Fruit fly (Drosophila melanogaster) whole organism, prepupa: ENCODE measurements around the gene CG10654.
A peak's percentile ranks its signal among the peaks of the same experiment; 100 is the strongest.

Experiments used
- CG10669 ChIP-seq: fragments of 200-800 bp; sonication (Bioruptor generic); optimal IDR thresholded peaks from 3 replicates; lab custom pipeline; 2018; ENCODE audit warnings: missing biosample characterization, mild to moderate bottlenecking, missing genetic modification characterization, moderate library complexity
- CG11762 ChIP-seq: fragments of 200-800 bp; sonication (Bioruptor generic); optimal IDR thresholded peaks from 3 replicates; lab custom pipeline; 2016; ENCODE audit warnings: missing biosample characterization, missing genetic modification characterization; ENCODE audit not compliant: insufficient read depth
- CG11902 ChIP-seq: fragments of 200-800 bp; sonication (Bioruptor generic); optimal IDR thresholded peaks from 3 replicates; lab custom pipeline; 2016; ENCODE audit warnings: missing biosample characterization, missing genetic modification characterization
- CG15336 ChIP-seq: fragments of 200-800 bp; sonication (Bioruptor generic); IDR thresholded peaks from 2 replicates; pipeline ENCODE4 v1.3.6; 2022; ENCODE audit warnings: missing biosample characterization, missing genetic modification characterization
- CG1621 ChIP-seq: fragments of 200-800 bp; sonication (Bioruptor generic); optimal IDR thresholded peaks from 3 replicates; lab custom pipeline; 2018; ENCODE audit warnings: missing biosample characterization, mild to moderate bottlenecking, missing genetic modification characterization
- CG16779 ChIP-seq: fragments of 200-800 bp; sonication (Bioruptor generic); optimal IDR thresholded peaks from 3 replicates; lab custom pipeline; 2017; ENCODE audit warnings: missing biosample characterization, mild to moderate bottlenecking, missing genetic modification characterization
- CG3032 ChIP-seq: fragments of 200-800 bp; optimal IDR thresholded peaks from 2 replicates; lab custom pipeline; 2019; ENCODE audit warnings: missing biosample characterization, mild to moderate bottlenecking, missing genetic modification characterization, moderate library complexity
- CG31627 ChIP-seq: fragments of 200-800 bp; sonication (Bioruptor generic); optimal IDR thresholded peaks from 3 replicates; lab custom pipeline; 2016; ENCODE audit warnings: missing biosample characterization, missing genetic modification characterization
- CG32006 ChIP-seq: fragments of 200-800 bp; sonication (Bioruptor generic); optimal IDR thresholded peaks from 3 replicates; lab custom pipeline; 2017; ENCODE audit warnings: missing biosample characterization, mild to moderate bottlenecking, missing genetic modification characterization
- CG34406 ChIP-seq: fragments of 200-800 bp; sonication (Bioruptor generic); optimal IDR thresholded peaks from 3 replicates; lab custom pipeline; 2016; ENCODE audit warnings: missing biosample characterization, missing genetic modification characterization
- CG3919 ChIP-seq: fragments of 200-800 bp; sonication (Bioruptor generic); optimal IDR thresholded peaks from 3 replicates; lab custom pipeline; 2016; ENCODE audit warnings: missing biosample characterization, missing genetic modification characterization
- CG6276 ChIP-seq: fragments of 200-800 bp; sonication (Bioruptor generic); optimal IDR thresholded peaks from 2 replicates; lab custom pipeline; 2017; ENCODE audit warnings: missing biosample characterization, mild to moderate bottlenecking, missing genetic modification characterization
- CG6808 ChIP-seq: fragments of 200-800 bp; sonication (Bioruptor generic); optimal IDR thresholded peaks from 3 replicates; lab custom pipeline; 2017; ENCODE audit warnings: missing biosample characterization, missing genetic modification characterization, mild to moderate bottlenecking, moderate library complexity, missing genetic modification reagents
- CG6854 ChIP-seq: fragments of 200-800 bp; sonication (Bioruptor generic); optimal IDR thresholded peaks from 2 replicates; lab custom pipeline; 2017; ENCODE audit warnings: missing biosample characterization, mild to moderate bottlenecking, missing genetic modification characterization
- CG7368 ChIP-seq: fragments of 200-800 bp; sonication (Bioruptor generic); optimal IDR thresholded peaks from 3 replicates; lab custom pipeline; 2016; ENCODE audit warnings: missing biosample characterization, missing genetic modification characterization
- CG8119 ChIP-seq: fragments of 200-800 bp; sonication (Bioruptor generic); IDR thresholded peaks from 3 replicates; pipeline ENCODE4 v1.3.6; 2022; ENCODE audit warnings: missing biosample characterization, missing genetic modification characterization
- CG8632 ChIP-seq: fragments of 200-800 bp; sonication (Bioruptor generic); optimal IDR thresholded peaks from 3 replicates; lab custom pipeline; 2016; ENCODE audit warnings: missing biosample characterization, missing genetic modification characterization
- CG9139 ChIP-seq: fragments of 200-800 bp; sonication (Bioruptor generic); optimal IDR thresholded peaks from 3 replicates; lab custom pipeline; 2017; ENCODE audit warnings: missing biosample characterization, mild to moderate bottlenecking, missing genetic modification characterization
- Eip75B ChIP-seq: fragments of 200-800 bp; sonication (Bioruptor generic); optimal IDR thresholded peaks from 3 replicates; lab custom pipeline; 2016; ENCODE audit warnings: missing biosample characterization, missing genetic modification characterization
- Eip93F ChIP-seq: fragments of 200-800 bp; sonication (Bioruptor generic); optimal IDR thresholded peaks from 2 replicates; lab custom pipeline; 2016; ENCODE audit warnings: missing biosample characterization, mild to moderate bottlenecking, missing genetic modification characterization
- Ets96B ChIP-seq: fragments of 200-800 bp; optimal IDR thresholded peaks from 2 replicates; lab custom pipeline; 2019; ENCODE audit warnings: missing biosample characterization, mild to moderate bottlenecking, missing genetic modification characterization, moderate library complexity
- Gug ChIP-seq: fragments of 200-800 bp; sonication (Bioruptor generic); IDR thresholded peaks from 2 replicates; pipeline ENCODE4 v1.3.6; 2022; ENCODE audit warnings: missing biosample characterization, missing genetic modification characterization
- Hr39 ChIP-seq: fragments of 200-800 bp; sonication (Bioruptor generic); optimal IDR thresholded peaks from 2 replicates; lab custom pipeline; 2016; ENCODE audit warnings: missing biosample characterization, missing genetic modification characterization
- Hr4 ChIP-seq: fragments of 200-800 bp; sonication (Bioruptor generic); optimal IDR thresholded peaks from 3 replicates; lab custom pipeline; 2016; ENCODE audit warnings: missing biosample characterization, missing genetic modification characterization
- Lpt ChIP-seq: fragments of 200-800 bp; sonication (Bioruptor generic); optimal IDR thresholded peaks from 3 replicates; lab custom pipeline; 2016; ENCODE audit warnings: missing biosample characterization, missing genetic modification characterization
- Met ChIP-seq: fragments of 200-800 bp; sonication (Bioruptor generic); optimal IDR thresholded peaks from 3 replicates; lab custom pipeline; 2016; ENCODE audit warnings: missing biosample characterization, missing genetic modification characterization
- Smox ChIP-seq: fragments of 200-800 bp; sonication (Bioruptor generic); optimal IDR thresholded peaks from 3 replicates; lab custom pipeline; 2016; ENCODE audit warnings: missing biosample characterization, missing genetic modification characterization
- Sox102F ChIP-seq: fragments of 200-800 bp; sonication (Bioruptor generic); optimal IDR thresholded peaks from 2 replicates; lab custom pipeline; 2016; ENCODE audit warnings: missing biosample characterization, mild to moderate bottlenecking, missing genetic modification characterization
- Sox14 ChIP-seq: fragments of 200-800 bp; sonication (Bioruptor generic); optimal IDR thresholded peaks from 3 replicates; lab custom pipeline; 2016; ENCODE audit warnings: missing biosample characterization, missing genetic modification characterization
- Sox15 ChIP-seq: fragments of 200-800 bp; sonication (Bioruptor generic); optimal IDR thresholded peaks from 3 replicates; lab custom pipeline; 2016; ENCODE audit warnings: missing biosample characterization, missing genetic modification characterization
- acj6 ChIP-seq: fragments of 200-800 bp; sonication (Bioruptor generic); optimal IDR thresholded peaks from 3 replicates; lab custom pipeline; 2016; ENCODE audit warnings: missing biosample characterization, missing genetic modification characterization
- cyc ChIP-seq: fragments of 200-800 bp; sonication (Bioruptor generic); optimal IDR thresholded peaks from 3 replicates; lab custom pipeline; 2016; ENCODE audit warnings: missing biosample characterization, missing genetic modification characterization
- dac ChIP-seq: fragments of 200-800 bp; sonication (Bioruptor generic); optimal IDR thresholded peaks from 2 replicates; lab custom pipeline; 2017; ENCODE audit warnings: missing biosample characterization, mild to moderate bottlenecking, missing genetic modification characterization
- dsx ChIP-seq: fragments of 200-800 bp; optimal IDR thresholded peaks from 3 replicates; lab custom pipeline; 2019; ENCODE audit warnings: missing biosample characterization, mild to moderate bottlenecking, missing genetic modification characterization, moderate library complexity; ENCODE audit not compliant: poor library complexity, severe bottlenecking
- eg ChIP-seq: fragments of 200-800 bp; sonication (Bioruptor generic); IDR thresholded peaks from 3 replicates; pipeline ENCODE4 v1.3.6; 2022; ENCODE audit warnings: missing biosample characterization, missing genetic modification characterization
- esn ChIP-seq: fragments of 200-800 bp; sonication (Bioruptor generic); optimal IDR thresholded peaks from 2 replicates; lab custom pipeline; 2016; ENCODE audit warnings: missing biosample characterization, mild to moderate bottlenecking, missing genetic modification characterization, moderate library complexity
- fd59A ChIP-seq: fragments of 200-800 bp; sonication (Bioruptor generic); optimal IDR thresholded peaks from 2 replicates; lab custom pipeline; 2017; ENCODE audit warnings: missing biosample characterization, mild to moderate bottlenecking, missing genetic modification characterization, missing genetic modification reagents
- fd85E ChIP-seq: fragments of 200-800 bp; sonication (Bioruptor generic); optimal IDR thresholded peaks from 3 replicates; lab custom pipeline; 2016; ENCODE audit warnings: missing biosample characterization, missing genetic modification characterization
- fkh ChIP-seq: fragments of 200-800 bp; sonication (Bioruptor generic); optimal IDR thresholded peaks from 3 replicates; lab custom pipeline; 2017; ENCODE audit warnings: missing biosample characterization, mild to moderate bottlenecking, missing genetic modification characterization, moderate library complexity
- lz ChIP-seq: fragments of 200-800 bp; sonication (Bioruptor generic); optimal IDR thresholded peaks from 3 replicates; lab custom pipeline; 2016; ENCODE audit warnings: missing biosample characterization, missing genetic modification characterization
- net ChIP-seq: fragments of 200-800 bp; sonication (Bioruptor generic); optimal IDR thresholded peaks from 3 replicates; lab custom pipeline; 2016; ENCODE audit warnings: missing biosample characterization, missing genetic modification characterization
- pdm3 ChIP-seq: fragments of 200-800 bp; sonication (Bioruptor generic); optimal IDR thresholded peaks from 3 replicates; lab custom pipeline; 2016; ENCODE audit warnings: missing biosample characterization, missing genetic modification characterization
- salr ChIP-seq, 2 experiments: fragments of 200-800 bp; sonication (Bioruptor generic); optimal IDR thresholded peaks; 3 replicates each; lab custom pipeline; 2016 to 2018; ENCODE audit warnings: missing biosample characterization in 2 of 2, missing genetic modification characterization in 2 of 2, mild to moderate bottlenecking in 1 of 2
- spab ChIP-seq: fragments of 200-800 bp; sonication (Bioruptor generic); optimal IDR thresholded peaks from 2 replicates; lab custom pipeline; 2017; ENCODE audit warnings: missing biosample characterization, mild to moderate bottlenecking, missing genetic modification characterization, missing genetic modification reagents
- ss ChIP-seq, 2 experiments: fragments of 200-800 bp; sonication (Bioruptor generic); optimal IDR thresholded peaks; 2 replicates in 1 of 2; 3 replicates in 1 of 2; lab custom pipeline; 2017 to 2018; ENCODE audit warnings: mild to moderate bottlenecking in 2 of 2, missing biosample characterization in 2 of 2, missing genetic modification characterization in 2 of 2, moderate library complexity in 1 of 2
- svp ChIP-seq: fragments of 200-800 bp; sonication (Bioruptor generic); peaks from one replicate; lab custom pipeline; 2016; ENCODE audit warnings: missing biosample characterization, missing genetic modification characterization
- topi ChIP-seq: fragments of 200-800 bp; sonication (Bioruptor generic); optimal IDR thresholded peaks from 3 replicates; lab custom pipeline; 2016; ENCODE audit warnings: missing biosample characterization, missing genetic modification characterization
- vri ChIP-seq: fragments of 200-800 bp; sonication (Bioruptor generic); optimal IDR thresholded peaks from 3 replicates; lab custom pipeline; 2016; ENCODE audit warnings: missing biosample characterization, mild to moderate bottlenecking, missing genetic modification characterization

The CG10654 gene

DNA sequence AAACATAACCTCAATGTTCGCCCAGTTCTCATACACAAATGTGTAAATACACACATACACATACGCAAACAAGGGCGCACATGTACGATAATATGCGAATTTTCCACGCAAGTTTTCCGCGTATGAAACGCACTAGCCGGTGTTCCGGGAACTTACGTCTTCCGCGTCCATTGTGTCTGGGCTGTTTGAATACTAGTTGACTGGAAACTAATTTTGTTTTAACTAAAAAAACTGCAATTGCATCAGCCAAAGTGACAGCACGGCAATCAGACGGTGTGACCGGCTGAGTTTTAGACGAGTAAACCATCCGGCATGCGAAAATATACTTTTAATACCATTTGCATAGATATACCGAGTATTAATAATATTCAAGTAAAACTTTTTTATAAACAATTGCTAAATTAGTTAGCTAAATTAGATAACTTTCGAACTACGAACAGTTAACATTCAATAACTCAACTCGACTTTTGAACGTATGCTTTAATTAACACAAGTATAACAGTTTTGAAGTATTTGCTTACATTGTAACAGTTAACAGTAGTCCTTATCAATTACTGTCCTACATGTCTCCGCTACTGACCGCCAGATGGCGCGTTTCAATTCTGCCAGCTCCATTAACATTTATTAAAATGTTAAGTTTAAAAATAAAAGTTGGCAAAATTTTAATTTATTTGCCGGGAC is 18.9 kb upstream of the CG10654 start, which contains the start of gene eIF2beta (continued):
- TF ChIP-seq Sox14, result peak; percentile 18

DNA sequence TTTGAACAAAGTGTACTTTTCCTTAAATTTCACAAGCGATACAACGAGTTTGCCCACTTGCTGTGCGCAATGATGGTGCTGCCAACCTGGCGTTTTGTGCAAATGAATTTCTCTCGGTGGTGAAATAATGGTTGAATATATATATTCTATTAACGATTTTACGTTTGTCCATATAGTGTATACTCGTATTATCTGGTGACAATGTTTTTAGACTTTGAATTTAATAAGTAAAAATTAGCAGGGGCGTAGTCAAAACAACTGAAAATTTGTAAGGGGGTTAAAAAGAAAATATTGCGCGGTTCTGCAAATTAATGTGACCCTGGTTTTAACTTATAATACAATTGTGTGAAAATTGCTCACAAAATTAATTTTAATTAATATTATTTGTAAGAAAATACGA is 16.3 kb upstream of the CG10654 start, which contains the start of the genes ver and Gcn5:
TSS of gene ver (plus strand) at position 47 of the 400 bp plus-strand sequence.
TSS of gene Gcn5 (minus strand) at position 74 of the 400 bp plus-strand sequence.
- TF ChIP-seq CG3919 (GFP tag; lab: Kevin White, UChicago), result peak; percentile 97
- peak; percentile 87 for TF ChIP-seq fd59A (GFP tag; lab: Kevin White, UChicago)
- TF ChIP-seq lz, result peak; percentile 98
- peak; percentile 98 for TF ChIP-seq Sox14
- peak; percentile 93 for TF ChIP-seq CG6854
- peak; percentile 94 for TF ChIP-seq CG3032 (tag; lab: Kevin White, UChicago)
- peak; percentile 97 for TF ChIP-seq Smox (GFP tag; lab: Kevin White, UChicago)
- TF ChIP-seq Sox102F (GFP tag; lab: Kevin White, UChicago), result peak; percentile 98
- peak; percentile 96 for TF ChIP-seq CG8119 (GFP tag; lab: Robert Waterston, UW)
- peak; percentile 97 for TF ChIP-seq net (GFP tag; lab: Kevin White, UChicago)
- TF ChIP-seq CG11902 (GFP tag; lab: Kevin White, UChicago), result peak; percentile 92
- peak; percentile 98 for TF ChIP-seq eg (GFP tag; lab: Robert Waterston, UW)
- TF ChIP-seq Gug (GFP tag; lab: Robert Waterston, UW), result peak; percentile 96
- TF ChIP-seq CG8632 (GFP tag; lab: Kevin White, UChicago), result peak; percentile 97
- peak; percentile 90 for TF ChIP-seq CG16779
- peak; percentile 90 for TF ChIP-seq dsx (GFP tag; lab: Kevin White, UChicago)
- TF ChIP-seq fd85E (GFP tag; lab: Kevin White, UChicago), result peak; percentile 72
- peak; percentile 97 for TF ChIP-seq Met
- peak; percentile 90 for TF ChIP-seq Eip93F
- TF ChIP-seq topi (GFP tag; lab: Kevin White, UChicago), result peak; percentile 98
- TF ChIP-seq esn (GFP tag; lab: Kevin White, UChicago), result peak; percentile 98
- peak; percentile 95 for TF ChIP-seq Lpt (GFP tag; lab: Kevin White, UChicago)
- peak; percentile 97 for TF ChIP-seq Hr4
- TF ChIP-seq CG7368 (GFP tag; lab: Kevin White, UChicago), result peak; percentile 89
- TF ChIP-seq CG34406 (GFP tag; lab: Kevin White, UChicago), result peak; percentile 97
- peak; percentile 96 for TF ChIP-seq CG6276 (GFP tag; lab: Kevin White, UChicago)
- peak; percentile 98 for TF ChIP-seq acj6 (GFP tag; lab: Kevin White, UChicago)
- TF ChIP-seq fkh (GFP tag; lab: Kevin White, UChicago), result peak; percentile 71
- TF ChIP-seq CG1621 (tag; lab: Kevin White, UChicago), result peak; percentile 88
- peak; percentile 97 for TF ChIP-seq CG31627 (GFP tag; lab: Kevin White, UChicago)
- TF ChIP-seq Eip75B (GFP tag; lab: Kevin White, UChicago), result peak; percentile 96
- peak; percentile 95 for TF ChIP-seq Sox15
- peak; percentile 97 for TF ChIP-seq Hr39 (GFP tag; lab: Kevin White, UChicago)
- peak; percentile 97 for TF ChIP-seq CG32006 (GFP tag; lab: Kevin White, UChicago)
- TF ChIP-seq CG6808 (GFP tag; lab: Kevin White, UChicago), result peak; percentile 91
- TF ChIP-seq spab, result peak; percentile 89
- TF ChIP-seq CG9139 (GFP tag; lab: Kevin White, UChicago), result peak; percentile 82
- TF ChIP-seq CG15336 (GFP tag; lab: Robert Waterston, UW), result peak; percentile 97
- peak; percentile 92 for TF ChIP-seq CG11762
- peak; percentile 94 for TF ChIP-seq CG10669
- TF ChIP-seq Ets96B (tag; lab: Kevin White, UChicago), result peak; percentile 91
- TF ChIP-seq cyc (GFP tag; lab: Kevin White, UChicago), result peak; percentile 97
- peak; percentile 92 for TF ChIP-seq ss (GFP tag; optimal IDR thresholded peaks at IDR 0.05; lab: Kevin White, UChicago)
- TF ChIP-seq dac (GFP tag; lab: Kevin White, UChicago), result peak; percentile 88
- peak; percentile 98 for TF ChIP-seq vri (GFP tag; lab: Kevin White, UChicago)
- peak; percentile 98 for TF ChIP-seq pdm3 (GFP tag; lab: Kevin White, UChicago)
- peak; percentile 91 to 95 for TF ChIP-seq salr (GFP tag; optimal IDR thresholded peaks at IDR 0.05; lab: Kevin White, UChicago)
- TF ChIP-seq svp (GFP tag; lab: Kevin White, UChicago), result peak; percentile 99
